Worm (Caenorhabditis elegans): Measurements from ENCODE around the gene C36C5.15.

The C36C5.15 gene

ce11 chrV:3118167-3118566 is 50.4 kb downstream of the C36C5.15 start, which contains the start of gene clec-210:
Gene clec-210, plus strand, starts transcription at chrV:3118377.
- TF ChIP-seq tbx-11 (GFP tag; IDR thresholded peaks at IDR 0.05) (no peak), ets-7 (tag; optimal IDR thresholded peaks at IDR 0.05) (no peak), ceh-36 (tag; optimal IDR thresholded peaks at IDR 0.05) (no peak), flt-1 (GFP tag; IDR thresholded peaks at IDR 0.05) (no peak), F13C5.2 (tag; optimal IDR thresholded peaks at IDR 0.05) (no peak), hmbx-1 (tag; optimal IDR thresholded peaks at IDR 0.05) (no peak), ceh-13 (GFP tag; optimal IDR thresholded peaks at IDR 0.05) (no peak), pes-1 (GFP tag; IDR thresholded peaks at IDR 0.05) (no peak), tra-4 (tag; optimal IDR thresholded peaks at IDR 0.05) (no peak), sea-1 (GFP tag; conservative IDR thresholded peaks at IDR 0.05) (no peak)

Measured in whole organism, early embryonic.